Worm (Caenorhabditis elegans): ENCODE measurements around the gene M116.5.
"Not testable (repeated sequence)": the region's sequence is repeated elsewhere in the genome, so short reads cannot be mapped to it uniquely, and the experiment has no call there.

M116.5 gene

ce11 chrIV:8426537-8426936 lies 5.7 kb upstream of the M116.5 start, which contains the start of the genes T26A8.3 and tmem-231:
Gene T26A8.3, minus strand, starts transcription at chrIV:8426637.
Gene tmem-231, plus strand, starts transcription at chrIV:8426785.
- no peak for TF ChIP-seq unc-62 (GFP tag; optimal IDR thresholded peaks at IDR 0.05)

DNA sequence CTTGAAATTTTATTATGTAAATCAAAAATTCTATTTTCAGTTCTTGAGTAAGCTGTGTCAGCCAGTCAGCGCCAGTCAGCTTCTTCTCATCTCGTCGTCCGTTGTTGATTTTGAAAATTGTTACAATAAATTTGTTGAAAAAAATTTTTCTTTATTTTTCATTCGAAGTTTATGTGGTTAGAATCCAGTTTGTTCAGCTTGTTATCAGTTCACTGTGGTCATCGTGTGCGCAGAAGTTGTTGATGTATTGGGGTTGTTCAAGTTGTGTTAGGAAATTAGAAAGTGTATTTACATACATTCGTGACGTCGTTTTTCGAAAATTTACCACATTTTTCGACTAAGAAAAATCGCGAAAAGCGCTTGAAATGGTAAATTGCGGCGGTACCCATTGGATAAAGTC lies 23.0 kb downstream of the M116.5 start:
- no peak for TF ChIP-seq unc-62 (GFP tag; optimal IDR thresholded peaks at IDR 0.05)

DNA sequence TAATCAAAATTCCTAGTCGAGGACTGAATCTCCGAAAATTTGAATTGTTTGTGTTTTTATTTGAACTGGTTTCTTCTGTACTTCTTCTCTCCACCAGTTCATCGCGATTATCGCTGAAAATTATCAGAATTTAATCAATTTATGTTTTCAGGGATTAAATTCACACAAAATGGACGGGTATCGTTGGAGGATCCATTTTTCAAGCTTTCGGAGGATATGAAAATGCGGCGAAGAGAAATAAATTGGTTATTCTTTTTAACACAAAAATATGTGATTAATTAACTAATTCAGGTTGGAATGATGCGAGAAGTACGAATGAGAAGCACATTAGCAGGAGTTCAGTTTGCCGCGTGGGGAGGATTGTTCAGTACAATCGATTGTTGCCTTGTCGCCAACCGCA lies 24.5 kb downstream of the M116.5 start, which contains the start of gene timm-17B.2:
TSS of gene timm-17B.2 (plus strand) at position 301 of the 400 bp plus-strand sequence.
- no peak for TF ChIP-seq unc-62 (GFP tag; optimal IDR thresholded peaks at IDR 0.05)

- no peak for TF ChIP-seq unc-62 (GFP tag; optimal IDR thresholded peaks at IDR 0.05)
Measured at ce11 chrIV:8394105-8394504, 26.8 kb downstream of the M116.5 start, which contains the start of gene D2096.11. Gene D2096.11, minus strand, starts transcription at chrIV:8394205.

- TF ChIP-seq unc-62 (GFP tag; optimal IDR thresholded peaks at IDR 0.05), result not testable (repeated sequence)
Measured at ce11 chrIV:8389139-8389538, 31.7 kb downstream of the M116.5 start, which contains the start of gene D2096.10. Gene D2096.10, minus strand, starts transcription at chrIV:8389239.

DNA sequence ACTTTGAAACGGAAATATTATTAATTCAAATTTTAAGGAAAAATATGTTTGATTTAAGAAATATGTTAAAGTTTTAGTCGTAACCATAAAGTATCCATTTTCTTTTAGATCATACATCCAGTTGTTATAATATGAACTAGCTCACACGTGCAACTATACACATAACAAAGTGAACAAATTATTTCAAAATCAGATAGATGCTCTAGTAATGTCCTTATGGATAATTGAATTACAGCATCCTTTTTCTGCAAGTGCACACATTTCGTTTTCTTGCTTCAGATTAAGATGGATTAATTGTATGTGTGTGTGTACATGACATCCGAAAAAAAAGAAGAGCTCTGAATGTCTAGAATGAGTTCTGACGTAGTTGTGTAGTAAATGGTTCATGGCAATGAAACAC lies 35.2 kb downstream of the M116.5 start:
- no peak for TF ChIP-seq unc-62 (GFP tag; optimal IDR thresholded peaks at IDR 0.05)

DNA sequence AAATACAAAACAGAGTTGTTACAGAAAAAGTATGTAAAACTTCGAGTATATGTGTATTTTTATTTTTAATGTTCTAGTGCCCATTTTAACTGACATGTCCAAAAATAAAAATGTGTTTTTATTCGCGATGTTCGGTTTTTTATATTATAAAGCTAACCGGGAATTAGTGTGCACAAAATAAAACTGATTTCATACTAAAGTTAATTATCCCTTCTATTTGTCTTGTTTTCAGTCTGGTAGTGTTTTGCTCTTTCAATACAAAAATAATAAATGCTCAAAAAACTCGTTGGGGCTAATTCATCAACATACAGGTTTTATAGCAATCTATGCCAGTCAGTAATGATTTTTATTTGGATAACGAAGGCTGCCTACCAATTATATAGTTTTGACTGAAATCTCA lies 36.1 kb downstream of the M116.5 start:
- TF ChIP-seq unc-62 (GFP tag; optimal IDR thresholded peaks at IDR 0.05), result no peak

- no peak for TF ChIP-seq unc-62 (GFP tag; optimal IDR thresholded peaks at IDR 0.05)
Measured at ce11 chrIV:8382695-8383094, 38.2 kb downstream of the M116.5 start, which contains the start of gene D2096.9. Gene D2096.9, minus strand, starts transcription at chrIV:8382795.

- TF ChIP-seq unc-62 (GFP tag; optimal IDR thresholded peaks at IDR 0.05), result no peak
Measured at ce11 chrIV:8380266-8380850, 40.5 kb downstream of the M116.5 start.

DNA sequence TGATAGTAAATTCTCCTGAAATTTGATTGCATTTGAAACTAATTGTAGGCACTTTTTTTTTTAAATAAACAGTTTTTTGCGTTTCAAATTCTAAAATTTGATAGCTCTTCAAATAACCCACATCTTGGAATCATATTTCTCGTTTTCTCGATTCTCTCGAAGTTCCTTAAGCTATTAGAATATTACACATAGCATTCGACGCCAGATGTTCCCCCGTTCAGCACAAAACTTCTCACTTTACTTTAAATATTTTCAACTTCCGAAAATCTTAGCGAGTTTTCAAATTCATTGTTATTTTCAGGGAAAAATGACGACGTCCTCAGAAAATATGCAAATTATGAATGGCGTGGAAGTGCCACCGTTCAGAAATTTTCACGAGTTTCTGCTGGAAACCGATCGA lies 41.2 kb downstream of the M116.5 start, which contains the start of gene praf-3:
TSS of gene praf-3 (plus strand) at position 301 of the 400 bp plus-strand sequence.
- TF ChIP-seq unc-62 (GFP tag; optimal IDR thresholded peaks at IDR 0.05), result no peak

ce11 chrIV:8379278-8379677 lies 41.6 kb downstream of the M116.5 start, which contains the start of gene nap-1:
Gene nap-1, minus strand, starts transcription at chrIV:8379319.
- no peak for TF ChIP-seq unc-62 (GFP tag; optimal IDR thresholded peaks at IDR 0.05)

ce11 chrIV:8378280-8378679 lies 42.6 kb downstream of the M116.5 start:
- no peak for TF ChIP-seq unc-62 (GFP tag; optimal IDR thresholded peaks at IDR 0.05)

ce11 chrIV:8377501-8377900 lies 43.4 kb downstream of the M116.5 start, which contains the start of gene D2096.7:
Gene D2096.7, minus strand, starts transcription at chrIV:8377630.
- TF ChIP-seq unc-62 (GFP tag; optimal IDR thresholded peaks at IDR 0.05), result no peak

ce11 chrIV:8376923-8377322 lies 43.9 kb downstream of the M116.5 start:
- no peak for TF ChIP-seq unc-62 (GFP tag; optimal IDR thresholded peaks at IDR 0.05)

DNA sequence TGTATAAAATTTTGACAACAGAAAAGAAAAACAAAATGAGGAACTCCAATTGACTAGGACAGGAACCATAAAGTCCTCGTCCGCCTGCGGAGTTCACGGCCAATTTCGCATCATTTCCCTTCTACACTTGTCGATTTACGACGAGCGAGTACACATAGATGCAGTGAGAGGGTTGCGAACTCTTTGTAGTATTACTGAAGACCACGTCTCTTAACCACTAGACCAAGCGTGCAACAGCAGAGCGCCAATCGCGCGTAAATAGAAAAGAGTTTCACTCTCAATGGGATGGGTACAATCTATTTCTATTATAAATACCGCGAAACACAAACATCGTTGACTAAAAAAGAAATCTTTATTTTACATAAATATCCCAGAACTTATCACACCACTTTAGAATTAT lies 45.5 kb downstream of the M116.5 start:
- no peak for TF ChIP-seq unc-62 (GFP tag; optimal IDR thresholded peaks at IDR 0.05)

DNA sequence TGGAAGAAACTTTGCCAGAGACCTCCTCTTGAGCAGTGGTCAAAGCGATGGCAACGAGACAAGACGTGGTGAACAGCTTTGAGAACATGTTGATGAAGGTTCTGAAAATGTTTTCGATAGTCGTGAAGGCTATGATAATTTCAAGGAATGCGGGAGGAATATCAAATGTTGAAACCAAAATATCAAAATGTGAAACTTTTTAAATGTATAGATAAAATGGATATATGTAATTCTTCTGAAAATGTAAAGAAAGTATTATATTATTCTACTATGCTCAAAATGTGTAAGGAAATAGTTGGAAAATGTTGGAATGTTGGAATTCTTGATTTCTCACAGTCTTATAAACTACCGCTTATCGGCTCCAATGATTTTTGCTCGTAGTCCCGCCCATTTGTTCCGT lies 51.7 kb downstream of the M116.5 start, which contains the start of gene D2096.6:
TSS of gene D2096.6 (minus strand) at position 101 of the 400 bp plus-strand sequence.
- no peak for TF ChIP-seq unc-62 (GFP tag; optimal IDR thresholded peaks at IDR 0.05)

ce11 chrIV:8367887-8368286 lies 53.0 kb downstream of the M116.5 start:
- TF ChIP-seq unc-62 (GFP tag; optimal IDR thresholded peaks at IDR 0.05), result no peak
